Worm (Caenorhabditis elegans) whole organism, L2 larva: ENCODE data around the gene Y38H6C.9.

Experiments
- elt-3 ChIP-seq: sonication (generic microtip); optimal IDR thresholded peaks from 2 replicates; lab custom pipeline; 2017; ENCODE audit warnings: missing biosample characterization, missing genetic modification characterization
- lsy-2 ChIP-seq, 2 experiments: fragments of 150-350 bp in 1 of 2; sonication (generic microtip) in 1 of 2; optimal IDR thresholded peaks; 2 replicates each; lab custom pipeline; 2014 to 2017; ENCODE audit warnings: missing biosample characterization in 2 of 2, missing genetic modification characterization in 2 of 2
- mab-5 ChIP-seq: fragments of 150-350 bp; optimal IDR thresholded peaks from 2 replicates; lab custom pipeline; 2014; ENCODE audit warnings: missing biosample characterization, missing genetic modification characterization

DNA sequence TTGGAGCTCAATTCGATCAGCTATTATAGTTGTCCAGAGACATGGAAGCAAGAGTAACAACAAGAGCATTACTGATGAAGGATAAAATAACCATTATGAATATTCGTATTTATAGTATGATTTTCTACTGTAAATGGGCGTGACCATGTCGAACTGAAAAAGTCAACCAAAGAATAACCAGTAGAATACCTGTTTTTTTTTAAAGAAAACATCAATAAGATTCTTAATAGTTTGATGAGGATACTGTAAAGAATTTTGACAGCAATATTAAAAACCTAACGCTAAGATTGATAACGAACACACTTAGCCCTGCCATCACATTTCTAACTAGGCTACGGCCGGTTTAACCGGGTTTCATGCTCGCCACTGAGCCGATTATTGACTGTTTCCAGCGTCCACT, 30.9 kb upstream of the Y38H6C.9 start, which contains the start of gene vmo-1:
- TF ChIP-seq mab-5 (tag; lab: Kevin White, UChicago) (no peak), lsy-2 (tag; optimal IDR thresholded peaks at IDR 0.05; lab: Kevin White, UChicago) (no peak), elt-3 (tag; lab: Kevin White, UChicago) (no peak)
